Worm (Caenorhabditis elegans) whole organism, midembryonic: Measurements from ENCODE around the gene hst-6.
A peak's percentile ranks its signal among the peaks of the same experiment; 100 is the strongest.

ENCODE experiments used
- T22C8.4 ChIP-seq: fragments of 200-800 bp; sonication (Bioruptor generic); IDR thresholded peaks from 2 replicates; pipeline ENCODE4 v1.3.6; 2022; ENCODE audit warnings: missing genetic modification characterization, missing compliant biosample characterization
- cog-1 ChIP-seq: sonication (generic microtip); optimal IDR thresholded peaks from 2 replicates; lab custom pipeline; 2016; ENCODE audit warnings: missing genetic modification characterization, missing compliant biosample characterization
- flt-1 ChIP-seq: fragments of 200-800 bp; sonication (Bioruptor generic); IDR thresholded peaks from 2 replicates; pipeline ENCODE4 v1.3.6; 2022; ENCODE audit warnings: missing genetic modification characterization, missing compliant biosample characterization
- klf-2 ChIP-seq: fragments of 200-800 bp; sonication (Bioruptor generic); conservative IDR thresholded peaks from 2 replicates; pipeline ENCODE4 v1.3.6; 2022; ENCODE audit warnings: missing genetic modification reagents, missing genetic modification characterization, missing compliant biosample characterization
- med-1 ChIP-seq: sonication (generic microtip); optimal IDR thresholded peaks from 2 replicates; lab custom pipeline; 2017; ENCODE audit warnings: missing genetic modification characterization, mild to moderate bottlenecking, missing compliant biosample characterization, antibody characterized with exemption, missing genetic modification reagents; ENCODE audit not compliant: insufficient read depth
- ref-1 ChIP-seq: fragments of 200-800 bp; sonication (Bioruptor generic); conservative IDR thresholded peaks from 2 replicates; pipeline ENCODE4 v1.3.6; 2022; ENCODE audit warnings: missing genetic modification reagents, missing genetic modification characterization, missing compliant biosample characterization
- tab-1 ChIP-seq: fragments of 200-800 bp; sonication (Bioruptor generic); IDR thresholded peaks from 2 replicates; pipeline ENCODE4 v1.3.6; 2022; ENCODE audit warnings: missing genetic modification characterization, missing compliant biosample characterization
- ztf-23 ChIP-seq: fragments of 200-800 bp; sonication (Bioruptor generic); IDR thresholded peaks from 2 replicates; pipeline ENCODE4 v1.3.6; 2022; ENCODE audit warnings: missing genetic modification reagents, missing genetic modification characterization, missing compliant biosample characterization
- ztf-29 ChIP-seq: fragments of 200-800 bp; sonication (Bioruptor generic); IDR thresholded peaks from 2 replicates; pipeline ENCODE4 v1.3.6; 2022; ENCODE audit warnings: missing genetic modification reagents, missing genetic modification characterization, missing compliant biosample characterization

The hst-6 gene

DNA sequence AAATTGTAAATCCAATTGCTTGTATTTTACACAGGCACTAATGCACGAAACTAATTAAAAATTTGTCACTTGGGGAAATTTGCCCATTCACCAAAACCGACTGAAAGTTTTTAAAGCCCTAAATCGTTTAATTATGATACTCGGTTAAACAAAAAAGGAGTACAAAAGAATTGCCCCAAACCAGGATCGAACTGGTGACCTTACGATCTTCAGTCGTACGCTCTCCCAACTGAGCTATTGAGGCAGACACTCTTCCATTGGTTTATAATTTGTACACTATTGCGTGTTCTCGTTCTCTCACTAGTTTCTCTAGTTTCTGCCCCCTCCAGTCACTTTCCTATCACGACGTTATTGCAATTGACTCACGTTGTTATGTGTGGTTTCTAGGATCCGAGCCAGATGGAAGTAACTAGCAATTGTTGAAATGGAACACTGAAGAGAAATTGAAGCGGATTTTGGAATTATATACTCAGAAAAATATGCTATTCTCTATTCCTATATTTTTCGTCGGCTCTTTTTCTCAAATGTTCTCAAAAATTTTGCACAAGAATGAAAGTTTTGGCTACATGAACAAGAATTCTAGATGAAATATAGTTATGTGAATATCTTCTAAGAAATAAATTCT is 44.0 kb downstream of the hst-6 start:
- peak; percentile 72; the same call in 1 of the 2 replicates for TF ChIP-seq ztf-29 (GFP tag; lab: Robert Waterston, UW)
- peak; percentile 94 for TF ChIP-seq flt-1 (GFP tag; lab: Robert Waterston, UW)
- peak; percentile 73 for TF ChIP-seq ref-1
- peak; percentile 89 for TF ChIP-seq tab-1 (GFP tag; lab: Robert Waterston, UW)
- TF ChIP-seq cog-1 (tag; lab: Kevin White, UChicago) = peak; percentile 24
- peak; percentile 88 for TF ChIP-seq ztf-23 (GFP tag; lab: Robert Waterston, UW)
- TF ChIP-seq T22C8.4 (GFP tag; lab: Robert Waterston, UW) = peak; percentile 75
- TF ChIP-seq med-1 (GFP tag; lab: Kevin White, UChicago) = peak; percentile 67
- peak; percentile 37; the same call in 1 of the 2 replicates for TF ChIP-seq klf-2 (GFP tag; lab: Robert Waterston, UW)

DNA sequence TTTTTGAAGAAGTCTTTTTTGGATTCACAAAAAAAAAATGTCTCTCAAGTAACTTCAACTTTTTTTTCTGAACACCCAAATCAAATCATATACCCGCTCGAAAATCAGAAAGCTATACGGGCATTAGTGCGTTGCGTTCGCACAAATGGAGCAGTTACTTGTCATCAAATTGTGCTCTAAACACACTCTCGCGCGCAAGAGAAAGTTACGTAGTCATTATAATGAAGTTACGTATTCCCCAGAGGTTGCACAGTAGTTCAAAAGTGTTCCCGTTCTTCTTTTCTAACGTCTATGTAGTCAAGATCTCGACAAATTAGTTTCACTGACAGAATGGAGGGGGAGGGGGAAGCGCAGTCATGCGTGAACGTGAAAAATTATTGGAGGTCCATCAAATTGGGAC is 46.2 kb downstream of the hst-6 start:
- TF ChIP-seq ztf-29 (GFP tag; lab: Robert Waterston, UW) (no peak), ztf-23 (GFP tag; lab: Robert Waterston, UW) (no peak), ref-1 (no peak), flt-1 (GFP tag; lab: Robert Waterston, UW) (no peak), klf-2 (GFP tag; lab: Robert Waterston, UW) (no peak), tab-1 (GFP tag; lab: Robert Waterston, UW) (no peak), med-1 (GFP tag; lab: Kevin White, UChicago) (no peak), T22C8.4 (GFP tag; lab: Robert Waterston, UW) (no peak), cog-1 (tag; lab: Kevin White, UChicago) (no peak)

DNA sequence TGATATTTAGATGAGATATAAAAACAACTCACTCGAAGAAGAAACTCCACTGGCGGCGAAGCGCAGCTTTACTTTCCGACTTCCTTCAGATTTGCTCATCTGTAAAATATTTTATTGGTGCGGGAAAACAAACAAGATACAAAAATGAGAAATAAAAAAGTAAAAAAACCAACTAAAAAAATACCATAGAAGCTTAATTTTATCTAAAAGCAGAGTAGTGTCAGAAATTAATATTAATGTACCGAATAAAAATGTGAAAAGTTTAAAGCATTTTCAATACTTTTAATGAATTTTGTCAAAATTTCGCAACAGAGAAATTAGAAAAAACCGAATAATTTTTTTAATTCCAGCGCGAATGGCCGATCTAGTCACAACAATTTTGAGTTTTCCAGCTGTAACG is 47.9 kb downstream of the hst-6 start, which contains the start of gene sto-2:
Gene sto-2, minus strand, starts transcription at position 101 of the 400 bp plus-strand sequence.
- TF ChIP-seq flt-1 (GFP tag; lab: Robert Waterston, UW) (no peak), ref-1 (no peak), cog-1 (tag; lab: Kevin White, UChicago) (no peak), klf-2 (GFP tag; lab: Robert Waterston, UW) (no peak)
